Fruit fly (Drosophila melanogaster): ENCODE results near the gene CG43155.

The CG43155 gene

dm6 chrX:11446792-11447405 lies 12.7 kb upstream of the CG43155 start (continued):
- TF ChIP-seq CG10366 (GFP tag; IDR thresholded peaks at IDR 0.05) (peak; percentile 78), Opbp (GFP tag; IDR thresholded peaks at IDR 0.05; ENCODE audit: partially characterized antibody) (no peak), odd (GFP tag; optimal IDR thresholded peaks at IDR 0.05) (peak; percentile 19), CG6654 (GFP tag; optimal IDR thresholded peaks at IDR 0.05) (peak; percentile 55), tio (GFP tag; optimal IDR thresholded peaks at IDR 0.05) (peak; percentile 43), E2f2 (GFP tag; IDR thresholded peaks at IDR 0.05) (peak; percentile 27), HLHmδ (GFP tag; optimal IDR thresholded peaks at IDR 0.05) (no peak), zfh2 (GFP tag; optimal IDR thresholded peaks at IDR 0.05) (peak; percentile 92), CG16813 (GFP tag; IDR thresholded peaks at IDR 0.05; ENCODE audit: partially characterized antibody) (no peak), B-H2 (GFP tag; optimal IDR thresholded peaks at IDR 0.05) (peak; percentile 78), gt (GFP tag; IDR thresholded peaks at IDR 0.05) (no peak), wor (GFP tag; IDR thresholded peaks at IDR 0.05) (no peak), YL-1 (GFP tag; optimal IDR thresholded peaks at IDR 0.05) (no peak), Dll (GFP tag; IDR thresholded peaks at IDR 0.05; ENCODE audit: partially characterized antibody) (no peak), CG14014 (GFP tag; IDR thresholded peaks at IDR 0.05) (peak; percentile 85), toy (GFP tag; IDR thresholded peaks at IDR 0.05) (peak; percentile 71), Sox102F (GFP tag; optimal IDR thresholded peaks at IDR 0.05) (peak; percentile 65), MBD-R2 (GFP tag; IDR thresholded peaks at IDR 0.05) (peak; percentile 62; the same call in 1 of the 2 replicates), dan (GFP tag; IDR thresholded peaks at IDR 0.05) (no peak), CG4617 (GFP tag; optimal IDR thresholded peaks at IDR 0.05; ENCODE audit: borderline replicate concordance) (peak; percentile 14), trem (tag; optimal IDR thresholded peaks at IDR 0.05) (no peak), CG33557 (GFP tag; optimal IDR thresholded peaks at IDR 0.05) (no peak), CG18262 (tag; optimal IDR thresholded peaks at IDR 0.05) (peak; percentile 49), zf30C (GFP tag; optimal IDR thresholded peaks at IDR 0.05) (no peak), CG11456 (GFP tag; IDR thresholded peaks at IDR 0.05) (peak; percentile 92), CG15696 (tag; optimal IDR thresholded peaks at IDR 0.05) (peak; percentile 48), hbn (GFP tag; IDR thresholded peaks at IDR 0.05; ENCODE audit: partially characterized antibody) (no peak), dati (GFP tag; IDR thresholded peaks at IDR 0.05) (peak; percentile 57; the same call in 1 of the 2 replicates), CG13775 (GFP tag; optimal IDR thresholded peaks at IDR 0.05) (peak; percentile 59), CG8388 (GFP tag; optimal IDR thresholded peaks at IDR 0.05) (no peak), CG13123 (GFP tag; optimal IDR thresholded peaks at IDR 0.05) (peak; percentile 31), hkb (optimal IDR thresholded peaks at IDR 0.05) (no peak), hkb (GFP tag; IDR thresholded peaks at IDR 0.05) (peak; percentile 50; the same call in 1 of the 2 replicates), Xbp1 (GFP tag; optimal IDR thresholded peaks at IDR 0.05) (peak; percentile 78), CG6272 (GFP tag; IDR thresholded peaks at IDR 0.05) (peak; percentile 46; the same call in 1 of the 2 replicates), Stat92E (GFP tag; optimal IDR thresholded peaks at IDR 0.05) (no peak), crc (GFP tag; optimal IDR thresholded peaks at IDR 0.05) (peak; percentile 70), corto (GFP tag; optimal IDR thresholded peaks at IDR 0.05) (peak; percentile 60), CG32767 (GFP tag; IDR thresholded peaks at IDR 0.05) (0 out of 2 replicates have a peak, but pooled peaks have one; percentile 32), CG2678 (tag; optimal IDR thresholded peaks at IDR 0.05) (peak; percentile 87), CG5245 (GFP tag; optimal IDR thresholded peaks at IDR 0.05) (peak; percentile 49), nmo (GFP tag; optimal IDR thresholded peaks at IDR 0.05) (peak; percentile 54), sr (GFP tag; IDR thresholded peaks at IDR 0.05) (no peak), CG15269 (tag; optimal IDR thresholded peaks at IDR 0.05) (peak; percentile 85), sim (GFP tag; IDR thresholded peaks at IDR 0.05) (no peak), Dp (GFP tag; optimal IDR thresholded peaks at IDR 0.05) (no peak), lbe (GFP tag; optimal IDR thresholded peaks at IDR 0.05) (peak; percentile 47), CG7271 (tag; optimal IDR thresholded peaks at IDR 0.05) (no peak), salm (tag; optimal IDR thresholded peaks at IDR 0.05) (no peak)
